Worm (Caenorhabditis elegans): ENCODE data around the gene rbc-1.
A peak's percentile ranks its signal among the peaks of the same experiment; 100 is the strongest.

DNA sequence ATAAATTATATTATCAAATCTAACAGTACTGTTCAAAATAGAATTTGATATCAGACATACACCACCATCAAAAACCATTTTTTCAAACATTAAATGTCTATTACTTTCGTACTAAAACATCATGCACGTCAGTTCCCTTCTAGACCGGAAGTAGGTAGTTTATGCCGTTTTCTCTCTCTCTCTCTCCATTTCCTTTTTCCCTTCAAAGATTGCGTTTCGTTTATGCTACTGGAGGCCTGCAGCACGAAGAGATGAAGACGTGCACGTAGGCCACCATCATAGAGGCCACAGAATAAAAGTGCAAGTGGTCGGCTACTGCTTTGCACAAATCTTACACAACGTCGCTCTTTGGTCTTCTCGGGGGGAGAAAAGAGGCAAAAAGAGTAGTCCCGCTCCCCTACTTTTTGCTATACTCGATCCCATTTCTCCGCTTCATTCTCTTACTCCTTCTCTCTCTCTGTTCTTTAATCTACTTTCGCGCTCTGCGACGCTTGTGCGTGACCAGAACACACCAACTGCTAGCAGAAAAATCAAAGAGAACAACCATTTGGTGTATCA, 49.7 kb upstream of the rbc-1 start:
- peak; percentile 36 for TF ChIP-seq elt-1 (tag; optimal IDR thresholded peaks at IDR 0.05)
- peak; percentile 17 for TF ChIP-seq hmg-11 (tag; optimal IDR thresholded peaks at IDR 0.05)
- TF ChIP-seq egl-5 (tag; optimal IDR thresholded peaks at IDR 0.05): peak; percentile 22
- TF ChIP-seq unc-62 (GFP tag; optimal IDR thresholded peaks at IDR 0.05): peak; percentile 33
- TF ChIP-seq snpc-4 (tag; optimal IDR thresholded peaks at IDR 0.05): no peak
- no peak for TF ChIP-seq nhr-76 (tag; optimal IDR thresholded peaks at IDR 0.05)
- TF ChIP-seq lin-15B (tag; optimal IDR thresholded peaks at IDR 0.05): peak; percentile 4
- no peak for TF ChIP-seq ztf-4 (tag; optimal IDR thresholded peaks at IDR 0.05)
- no peak for TF ChIP-seq ama-1 (optimal IDR thresholded peaks at IDR 0.05)
- no peak for TF ChIP-seq nhr-28 (tag; optimal IDR thresholded peaks at IDR 0.05)
- no peak for TF ChIP-seq aly-2 (tag; optimal IDR thresholded peaks at IDR 0.05)

Data from whole organism, L3 larva.